Fruit fly (Drosophila melanogaster) S2 (cell line): Measurements from ENCODE around the gene CG13458.

Source experiments
- CG8478 ChIP-seq: fragments of >200 bp; optimal IDR thresholded peaks from 2 replicates; lab custom pipeline; 2018
- CTCF ChIP-seq, 2 experiments: fragments of >200 bp; optimal IDR thresholded peaks; 2 replicates each; lab custom pipeline; 2018

DNA sequence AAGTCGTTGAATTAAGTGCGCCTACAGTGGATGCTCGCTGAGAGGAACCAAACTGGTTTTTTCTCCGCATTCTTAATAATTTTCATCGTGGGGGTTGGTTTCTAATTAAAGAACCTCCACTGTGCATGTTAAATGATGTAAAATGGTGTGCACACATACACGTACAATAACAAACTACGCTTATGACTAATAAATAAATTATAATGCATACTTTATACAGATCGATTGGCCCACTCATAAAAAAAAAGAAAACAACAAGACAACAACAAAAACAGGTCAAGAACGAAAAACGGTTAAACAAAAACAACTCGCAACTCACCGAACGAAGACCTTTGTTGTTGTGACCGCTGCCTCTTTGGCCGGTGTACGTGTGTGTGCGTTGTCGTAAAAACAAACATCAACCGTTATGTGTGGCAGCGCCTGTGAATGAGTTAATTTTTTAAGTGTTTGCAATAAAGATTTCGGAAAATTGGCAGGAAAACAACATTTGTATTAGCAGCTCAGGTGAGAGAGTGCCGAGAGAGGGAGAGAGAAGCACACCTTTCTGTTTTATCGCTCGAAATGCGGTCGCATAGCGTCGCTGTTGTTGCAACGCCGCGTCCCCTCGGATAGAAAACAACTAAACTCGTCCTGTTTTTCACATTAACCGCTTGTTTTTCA lies 19.3 kb upstream of the CG13458 start:
- TF ChIP-seq CTCF (optimal IDR thresholded peaks at IDR 0.05; lab: Kevin White, UChicago) (no peak), CG8478 (lab: Kevin White, UChicago) (no peak)
